Fruit fly (Drosophila melanogaster): ENCODE data around the gene mTerf5.

mTerf5 gene

DNA sequence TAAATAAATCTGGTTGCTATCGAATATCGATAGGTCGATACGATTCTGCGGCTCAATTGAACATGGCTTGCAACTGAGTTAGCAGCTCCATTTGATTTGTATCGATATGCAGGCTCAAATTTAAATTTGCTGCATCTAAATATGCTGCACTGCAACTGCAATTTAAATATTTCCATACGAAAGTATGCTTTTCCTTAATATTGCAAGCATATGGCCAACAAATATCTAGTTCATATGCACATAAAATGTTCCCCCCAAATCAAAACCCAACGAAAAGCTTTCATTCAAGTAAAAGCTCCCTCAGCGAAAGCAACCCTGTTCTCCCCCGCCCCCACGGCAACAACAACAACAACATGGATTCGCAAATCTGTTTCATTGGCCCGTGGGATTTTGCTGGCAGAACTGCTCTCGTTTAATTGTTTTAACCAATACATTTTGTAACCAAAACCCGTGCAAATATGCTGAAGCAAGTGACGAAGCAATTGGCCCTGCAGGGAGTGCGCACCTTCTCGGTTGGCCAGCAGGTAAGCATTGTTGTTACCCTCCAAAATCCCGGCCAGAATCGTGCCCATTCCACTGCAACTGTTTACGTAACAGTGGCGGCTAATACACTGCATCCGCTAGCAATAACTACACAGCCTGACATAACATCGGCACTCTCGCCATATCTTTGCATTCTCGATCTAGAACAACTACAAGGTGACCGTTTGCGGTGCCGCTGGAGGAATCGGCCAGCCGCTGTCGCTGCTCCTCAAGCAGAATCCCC lies 2.7 kb upstream of the mTerf5 start, which contains the start of the genes CG7168 and Mdh2 (continued):
- TF ChIP-seq fkh (GFP tag; optimal IDR thresholded peaks at IDR 0.05) (peak; percentile 79), Sox14 (GFP tag; optimal IDR thresholded peaks at IDR 0.05) (peak; percentile 7), CG34406 (GFP tag; optimal IDR thresholded peaks at IDR 0.05) (no peak), Eip78C (GFP tag) (no peak), fd59A (GFP tag; optimal IDR thresholded peaks at IDR 0.05) (no peak), esn (GFP tag; optimal IDR thresholded peaks at IDR 0.05) (peak; percentile 17), CG7368 (GFP tag; optimal IDR thresholded peaks at IDR 0.05) (no peak), CG8119 (GFP tag; IDR thresholded peaks at IDR 0.05) (no peak), Gug (GFP tag; IDR thresholded peaks at IDR 0.05) (no peak), Blimp-1 (GFP tag; optimal IDR thresholded peaks at IDR 0.05) (no peak), spab (GFP tag; optimal IDR thresholded peaks at IDR 0.05) (no peak), CG10669 (GFP tag; optimal IDR thresholded peaks at IDR 0.05) (no peak), Smox (GFP tag; optimal IDR thresholded peaks at IDR 0.05) (no peak), CG1621 (tag; optimal IDR thresholded peaks at IDR 0.05) (no peak), Eip93F (GFP tag; optimal IDR thresholded peaks at IDR 0.05) (no peak), CG11762 (GFP tag; optimal IDR thresholded peaks at IDR 0.05; ENCODE audit: insufficient read depth) (no peak), topi (GFP tag; optimal IDR thresholded peaks at IDR 0.05) (peak; percentile 2), vri (GFP tag; optimal IDR thresholded peaks at IDR 0.05) (peak; percentile 82)

DNA sequence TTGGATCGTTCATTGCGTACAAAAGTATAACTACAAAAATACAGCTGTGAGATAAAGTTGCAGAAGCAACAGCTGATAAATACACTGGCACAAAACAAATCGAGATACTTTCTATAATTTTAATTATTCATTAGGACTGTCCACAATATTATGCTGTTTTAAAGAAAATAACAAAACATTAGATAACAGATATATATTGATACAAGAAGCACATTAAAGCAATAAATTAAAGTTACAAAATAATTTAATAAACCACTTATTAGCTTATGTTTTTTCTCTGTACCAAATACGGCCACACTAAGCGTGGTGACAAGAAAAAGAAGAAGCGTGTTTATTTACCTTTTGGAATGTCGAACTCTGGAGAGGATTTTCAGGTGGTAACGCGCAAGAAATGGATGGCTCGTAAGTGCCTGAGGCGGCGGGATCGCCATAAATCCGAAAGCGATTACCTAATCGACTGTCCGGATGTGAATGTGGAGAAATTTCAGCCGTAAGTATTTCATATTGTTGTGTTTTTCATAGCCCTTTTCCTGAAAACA lies 3.2 kb downstream of the mTerf5 start, which contains the start of the genes CG7988 and CG7183:
TSS of gene CG7988 (plus strand) at position 316 of the 539 bp plus-strand sequence.
TSS of gene CG7183 (minus strand) at position 489 of the 539 bp plus-strand sequence.
- TF ChIP-seq fkh (GFP tag; optimal IDR thresholded peaks at IDR 0.05) (peak; percentile 98), Gug (GFP tag; IDR thresholded peaks at IDR 0.05) (peak; percentile 99), CG10669 (GFP tag; optimal IDR thresholded peaks at IDR 0.05) (peak; percentile 97), CG11902 (GFP tag; optimal IDR thresholded peaks at IDR 0.05) (peak; percentile 95), dsx (GFP tag; optimal IDR thresholded peaks at IDR 0.05; ENCODE audit: poor library complexity, severe bottlenecking) (peak; percentile 97), CG6808 (GFP tag; optimal IDR thresholded peaks at IDR 0.05) (peak; percentile 93), CG10631 (GFP tag; optimal IDR thresholded peaks at IDR 0.05) (peak; percentile 99), Eip78C (GFP tag) (peak; percentile 99), vri (GFP tag; optimal IDR thresholded peaks at IDR 0.05) (no peak), Hr38 (GFP tag; optimal IDR thresholded peaks at IDR 0.05) (peak; percentile 60), fd59A (GFP tag; optimal IDR thresholded peaks at IDR 0.05) (peak; percentile 95), Eip93F (GFP tag; optimal IDR thresholded peaks at IDR 0.05) (peak; percentile 82), dac (GFP tag; optimal IDR thresholded peaks at IDR 0.05) (peak; percentile 80), OdsH (GFP tag; optimal IDR thresholded peaks at IDR 0.05) (peak; percentile 99), Sox102F (GFP tag; optimal IDR thresholded peaks at IDR 0.05) (peak; percentile 95), Smox (GFP tag; optimal IDR thresholded peaks at IDR 0.05) (peak; percentile 98), CG6163 (GFP tag; IDR thresholded peaks at IDR 0.05) (peak; percentile 98), net (GFP tag; optimal IDR thresholded peaks at IDR 0.05) (peak; percentile 97), CG8632 (GFP tag; optimal IDR thresholded peaks at IDR 0.05) (peak; percentile 98), CG8119 (GFP tag; IDR thresholded peaks at IDR 0.05) (peak; percentile 97), CG34406 (GFP tag; optimal IDR thresholded peaks at IDR 0.05) (peak; percentile 98), CG11294 (GFP tag; IDR thresholded peaks at IDR 0.05) (peak; percentile 97), CG6276 (GFP tag; optimal IDR thresholded peaks at IDR 0.05) (peak; percentile 88), CG31627 (GFP tag; optimal IDR thresholded peaks at IDR 0.05) (peak; percentile 99), Ets21C (GFP tag; optimal IDR thresholded peaks at IDR 0.05) (peak; percentile 97), acj6 (GFP tag; optimal IDR thresholded peaks at IDR 0.05) (peak; percentile 98), Hr39 (GFP tag; optimal IDR thresholded peaks at IDR 0.05) (peak; percentile 98), CG9139 (GFP tag; optimal IDR thresholded peaks at IDR 0.05) (peak; percentile 93), Sox15 (GFP tag; optimal IDR thresholded peaks at IDR 0.05) (peak; percentile 97), Eip75B (GFP tag; optimal IDR thresholded peaks at IDR 0.05) (peak; percentile 98), CG3919 (GFP tag; optimal IDR thresholded peaks at IDR 0.05) (peak; percentile 96), cyc (GFP tag; optimal IDR thresholded peaks at IDR 0.05) (peak; percentile 97), spab (GFP tag; optimal IDR thresholded peaks at IDR 0.05) (peak; percentile 90), topi (GFP tag; optimal IDR thresholded peaks at IDR 0.05) (peak; percentile 98), Met (GFP tag; optimal IDR thresholded peaks at IDR 0.05) (peak; percentile 98), CG7368 (GFP tag; optimal IDR thresholded peaks at IDR 0.05) (peak; percentile 93), achi (GFP tag; optimal IDR thresholded peaks at IDR 0.05) (peak; percentile 97), Hr4 (GFP tag; optimal IDR thresholded peaks at IDR 0.05) (peak; percentile 98), esn (GFP tag; optimal IDR thresholded peaks at IDR 0.05) (peak; percentile 99), lz (GFP tag; optimal IDR thresholded peaks at IDR 0.05) (peak; percentile 99), salr (GFP tag; optimal IDR thresholded peaks at IDR 0.05) (peak; percentile 92 to 97), Sox14 (GFP tag; optimal IDR thresholded peaks at IDR 0.05) (peak; percentile 98)

All from whole organism, prepupa.